Worm (Caenorhabditis elegans) whole organism, L1 larva: Measurements from ENCODE around the gene cids-1.

Experiments used
- C16A3.4 ChIP-seq: fragments of 150-350 bp; optimal IDR thresholded peaks from 2 replicates; lab custom pipeline; 2014; ENCODE audit warnings: missing biosample characterization, missing genetic modification characterization
- F16B12.6 ChIP-seq: fragments of 150-350 bp; optimal IDR thresholded peaks from 2 replicates; lab custom pipeline; 2014; ENCODE audit warnings: missing biosample characterization, missing genetic modification characterization
- alr-1 ChIP-seq: fragments of 200-800 bp; sonication (Bioruptor generic); optimal IDR thresholded peaks from 2 replicates; lab custom pipeline; 2018; ENCODE audit warnings: borderline replicate concordance, mild to moderate bottlenecking, missing genetic modification characterization, missing compliant biosample characterization
- aly-2 ChIP-seq: fragments of 150-350 bp; optimal IDR thresholded peaks from 2 replicates; lab custom pipeline; 2014; ENCODE audit warnings: missing biosample characterization, missing genetic modification characterization
- blmp-1 ChIP-seq: fragments of 150-350 bp; optimal IDR thresholded peaks from 2 replicates; lab custom pipeline; 2014; ENCODE audit warnings: missing biosample characterization, missing genetic modification characterization
- ceh-63 ChIP-seq: fragments of 200-800 bp; sonication (Bioruptor generic); optimal IDR thresholded peaks from 2 replicates; lab custom pipeline; 2018; ENCODE audit warnings: mild to moderate bottlenecking, missing genetic modification characterization, missing compliant biosample characterization
- ceh-82 ChIP-seq, 3 experiments: fragments of 150-350 bp in 1 of 3; sonication (generic microtip) in 2 of 3; optimal IDR thresholded peaks; 2 replicates each; lab custom pipeline; 2014 to 2017; ENCODE audit warnings: missing biosample characterization in 3 of 3, missing genetic modification characterization in 3 of 3
- efl-1 ChIP-seq, 4 experiments: fragments of 150-350 bp; optimal IDR thresholded peaks in 3 of 4; peaks in 1 of 4; 1 replicate in 1 of 4; 2 replicates in 3 of 4; lab custom pipeline; 2014; ENCODE audit warnings: missing biosample characterization in 2 of 4, missing genetic modification characterization in 2 of 4, missing genetic modification reagents in 2 of 4
- efl-3 ChIP-seq: fragments of 200-800 bp; sonication (Bioruptor generic); optimal IDR thresholded peaks from 2 replicates; lab custom pipeline; 2018; ENCODE audit warnings: mild to moderate bottlenecking, missing genetic modification characterization, missing compliant biosample characterization
- egl-13 ChIP-seq: sonication (generic microtip); optimal IDR thresholded peaks from 2 replicates; lab custom pipeline; 2016; ENCODE audit warnings: missing genotype, missing genetic modification reagents, missing genetic modification characterization, missing compliant biosample characterization
- fkh-10 ChIP-seq: sonication (generic microtip); optimal IDR thresholded peaks from 2 replicates; lab custom pipeline; 2017; ENCODE audit warnings: missing biosample characterization, missing genetic modification reagents, missing genetic modification characterization
- fkh-4 ChIP-seq: sonication (generic microtip); optimal IDR thresholded peaks from 2 replicates; lab custom pipeline; 2016; ENCODE audit warnings: missing compliant biosample characterization, missing genetic modification characterization, borderline replicate concordance
- fkh-8 ChIP-seq: sonication (generic microtip); optimal IDR thresholded peaks from 2 replicates; lab custom pipeline; 2016; ENCODE audit warnings: mild to moderate bottlenecking, missing genetic modification characterization, missing compliant biosample characterization
- fos-1 ChIP-seq: fragments of 150-350 bp; optimal IDR thresholded peaks from 2 replicates; lab custom pipeline; 2014; ENCODE audit warnings: missing biosample characterization, missing genetic modification characterization
- hlh-4 ChIP-seq: sonication (generic microtip); optimal IDR thresholded peaks from 2 replicates; lab custom pipeline; 2016; ENCODE audit warnings: mild to moderate bottlenecking, missing genetic modification characterization, missing compliant biosample characterization
- hpl-2 ChIP-seq: fragments of 150-350 bp; optimal IDR thresholded peaks from 2 replicates; lab custom pipeline; 2014; ENCODE audit warnings: missing biosample characterization, missing genetic modification reagents, missing genetic modification characterization
- isw-1 ChIP-seq: fragments of 200-800 bp; sonication (Bioruptor generic); IDR thresholded peaks from 2 replicates; pipeline ENCODE4 v1.3.6; 2022; ENCODE audit warnings: missing genetic modification characterization, missing compliant biosample characterization
- lin-13 ChIP-seq: fragments of 150-350 bp; optimal IDR thresholded peaks from 2 replicates; lab custom pipeline; 2014; ENCODE audit warnings: missing biosample characterization, missing genetic modification reagents, missing genetic modification characterization
- lin-15B ChIP-seq: fragments of 150-350 bp; sonication (generic microtip); optimal IDR thresholded peaks from 3 replicates; lab custom pipeline; 2014; ENCODE audit warnings: missing biosample characterization, missing genetic modification characterization
- lsy-2 ChIP-seq, 2 experiments: fragments of 150-350 bp; optimal IDR thresholded peaks; 2 replicates each; lab custom pipeline; 2014; ENCODE audit warnings: missing biosample characterization in 2 of 2, missing genetic modification characterization in 2 of 2
- mdl-1 ChIP-seq, 2 experiments: fragments of 150-350 bp; optimal IDR thresholded peaks; 2 replicates each; lab custom pipeline; 2014 to 2017; ENCODE audit warnings: missing biosample characterization in 2 of 2, missing genetic modification characterization in 2 of 2, inconsistent platforms in 1 of 2
- nhr-11 ChIP-seq: fragments of 150-350 bp; optimal IDR thresholded peaks from 2 replicates; lab custom pipeline; 2014; ENCODE audit warnings: missing biosample characterization, missing genetic modification characterization
- nhr-19 ChIP-seq: fragments of 200-800 bp; sonication (Bioruptor generic); conservative IDR thresholded peaks from 2 replicates; pipeline ENCODE4 v1.3.6; 2022; ENCODE audit warnings: missing genetic modification characterization, missing compliant biosample characterization
- nhr-20 ChIP-seq: sonication (generic microtip); optimal IDR thresholded peaks from 2 replicates; lab custom pipeline; 2016; ENCODE audit warnings: mild to moderate bottlenecking, missing genetic modification characterization, missing compliant biosample characterization
- nhr-237 ChIP-seq: fragments of 150-350 bp; optimal IDR thresholded peaks from 2 replicates; lab custom pipeline; 2014; ENCODE audit warnings: missing biosample characterization, missing genetic modification characterization
- nhr-47 ChIP-seq: sonication (generic microtip); optimal IDR thresholded peaks from 2 replicates; lab custom pipeline; 2016; ENCODE audit warnings: mild to moderate bottlenecking, missing genetic modification characterization, moderate library complexity, missing compliant biosample characterization
- nhr-71 ChIP-seq: sonication (generic microtip); optimal IDR thresholded peaks from 2 replicates; lab custom pipeline; 2016; ENCODE audit warnings: mild to moderate bottlenecking, missing genetic modification characterization, moderate library complexity, missing compliant biosample characterization
- nhr-76 ChIP-seq: sonication (generic microtip); optimal IDR thresholded peaks from 2 replicates; lab custom pipeline; 2017; ENCODE audit warnings: missing biosample characterization, missing genetic modification characterization
- nhr-77 ChIP-seq: fragments of 150-350 bp; optimal IDR thresholded peaks from 2 replicates; lab custom pipeline; 2014; ENCODE audit warnings: missing biosample characterization, missing genetic modification characterization
- nhr-84 ChIP-seq: sonication (generic microtip); optimal IDR thresholded peaks from 2 replicates; lab custom pipeline; 2017; ENCODE audit warnings: missing biosample characterization, missing genetic modification characterization
- nhr-85 ChIP-seq: sonication (generic microtip); peaks from one replicate; lab custom pipeline; 2016; ENCODE audit warnings: missing genetic modification characterization, inconsistent platforms, missing compliant biosample characterization
- nhr-90 ChIP-seq: sonication (generic microtip); optimal IDR thresholded peaks from 2 replicates; lab custom pipeline; 2016; ENCODE audit warnings: mild to moderate bottlenecking, missing genetic modification characterization, missing compliant biosample characterization; ENCODE audit not compliant: poor library complexity
- pag-3 ChIP-seq: sonication (generic microtip); optimal IDR thresholded peaks from 2 replicates; lab custom pipeline; 2017; ENCODE audit warnings: missing genetic modification characterization, mild to moderate bottlenecking, missing compliant biosample characterization, antibody characterized with exemption, borderline replicate concordance; ENCODE audit not compliant: insufficient read depth
- rnt-1 ChIP-seq: sonication (generic microtip); optimal IDR thresholded peaks from 2 replicates; lab custom pipeline; 2016; ENCODE audit warnings: mild to moderate bottlenecking, missing genetic modification characterization, moderate library complexity, missing compliant biosample characterization
- snpc-4 ChIP-seq: fragments of 150-350 bp; optimal IDR thresholded peaks from 2 replicates; lab custom pipeline; 2014; ENCODE audit warnings: missing biosample characterization, missing genetic modification characterization
- sox-4 ChIP-seq: sonication (generic microtip); optimal IDR thresholded peaks from 2 replicates; lab custom pipeline; 2016; ENCODE audit warnings: missing genetic modification characterization, missing compliant biosample characterization
- sptf-1 ChIP-seq: fragments of 150-350 bp; optimal IDR thresholded peaks from 2 replicates; lab custom pipeline; 2014; ENCODE audit warnings: missing biosample characterization, missing genetic modification characterization
- sup-37 ChIP-seq: fragments of 200-800 bp; sonication (Bioruptor generic); optimal IDR thresholded peaks from 2 replicates; lab custom pipeline; 2018; ENCODE audit warnings: mild to moderate bottlenecking, missing genetic modification characterization, missing compliant biosample characterization
- swsn-7 ChIP-seq: sonication (generic microtip); optimal IDR thresholded peaks from 2 replicates; lab custom pipeline; 2016; ENCODE audit warnings: missing genetic modification characterization, missing compliant biosample characterization
- tbx-2 ChIP-seq: sonication (generic microtip); optimal IDR thresholded peaks from 2 replicates; lab custom pipeline; 2016; ENCODE audit warnings: missing genetic modification characterization, missing compliant biosample characterization
- unc-98 ChIP-seq: fragments of 200-800 bp; sonication (Bioruptor generic); IDR thresholded peaks from 2 replicates; pipeline ENCODE4 v1.3.6; 2022; ENCODE audit warnings: missing genetic modification characterization, missing compliant biosample characterization
- vab-15 ChIP-seq: sonication (generic microtip); optimal IDR thresholded peaks from 2 replicates; lab custom pipeline; 2017; ENCODE audit warnings: missing genotype, mild to moderate bottlenecking, missing genetic modification characterization, missing compliant biosample characterization
- xbp-1 ChIP-seq: sonication (generic microtip); optimal IDR thresholded peaks from 2 replicates; lab custom pipeline; 2016; ENCODE audit warnings: missing genetic modification characterization, missing compliant biosample characterization
- zag-1 ChIP-seq: fragments of 150-350 bp; optimal IDR thresholded peaks from 2 replicates; lab custom pipeline; 2014; ENCODE audit warnings: missing biosample characterization, missing genetic modification characterization
- ztf-4 ChIP-seq: fragments of 150-350 bp; optimal IDR thresholded peaks from 2 replicates; lab custom pipeline; 2014; ENCODE audit warnings: missing biosample characterization, missing genetic modification characterization

Gene cids-1

DNA sequence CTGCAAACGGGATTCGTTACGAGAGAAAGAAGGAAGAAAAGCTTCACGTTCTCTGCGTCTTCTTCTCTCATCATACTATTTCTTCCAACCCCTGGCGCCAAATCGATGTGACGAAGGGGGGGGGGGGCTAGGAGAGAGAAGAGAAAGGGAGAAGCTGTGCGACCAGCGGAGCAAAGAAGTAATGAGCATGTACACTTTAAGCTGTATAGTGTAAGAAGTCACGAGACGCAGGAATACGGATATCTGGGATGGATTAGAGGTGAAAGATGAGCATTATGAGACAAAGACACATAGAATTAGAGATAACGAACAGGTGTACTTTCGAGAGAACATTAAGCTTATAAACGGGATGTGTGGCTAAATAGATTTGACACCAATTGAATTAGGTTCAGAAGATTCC lies 42.5 kb upstream of the cids-1 start (continued):
- TF ChIP-seq efl-1 (optimal IDR thresholded peaks at IDR 0.05; lab: Kevin White, UChicago) (peak; percentile 46 to 48), efl-1 (GFP tag; optimal IDR thresholded peaks at IDR 0.05 in 1 of 2; lab: Kevin White, UChicago) (peak; percentile 38 to 86), sox-4 (no peak), unc-98 (GFP tag; lab: Robert Waterston, UW) (0 out of 2 replicates have a peak, but pooled peaks have one; percentile 10), nhr-19 (peak; percentile 49), alr-1 (tag; lab: Kevin White, UChicago) (no peak), ztf-4 (tag; lab: Kevin White, UChicago) (peak; percentile 25), ceh-63 (GFP tag; lab: Kevin White, UChicago) (no peak), nhr-47 (no peak), sup-37 (GFP tag; lab: Kevin White, UChicago) (no peak), snpc-4 (tag; lab: Kevin White, UChicago) (no peak), vab-15 (tag; lab: Kevin White, UChicago) (no peak), nhr-77 (tag; lab: Kevin White, UChicago) (no peak), rnt-1 (peak; percentile 45), lin-15B (tag; lab: Kevin White, UChicago) (no peak), zag-1 (tag; lab: Kevin White, UChicago) (no peak), blmp-1 (no peak), ceh-82 (tag; optimal IDR thresholded peaks at IDR 0.05; lab: Kevin White, UChicago) (peak in 2 of 3 experiments; percentile 17 to 55), nhr-20 (tag; lab: Kevin White, UChicago) (peak; percentile 26), mdl-1 (tag; optimal IDR thresholded peaks at IDR 0.05; lab: Kevin White, UChicago) (no peak), efl-3 (GFP tag; lab: Kevin White, UChicago) (no peak), lin-13 (GFP tag; lab: Kevin White, UChicago) (no peak), lsy-2 (tag; optimal IDR thresholded peaks at IDR 0.05; lab: Kevin White, UChicago) (peak; percentile 52 to 57), fos-1 (tag; lab: Kevin White, UChicago) (no peak), xbp-1 (peak; percentile 3), nhr-11 (tag; lab: Kevin White, UChicago) (no peak), nhr-90 (tag; lab: Kevin White, UChicago) (no peak), nhr-71 (tag; lab: Kevin White, UChicago) (peak; percentile 76), fkh-10 (GFP tag; lab: Kevin White, UChicago) (peak; percentile 30), hlh-4 (no peak), fkh-4 (no peak), nhr-85 (tag; lab: Kevin White, UChicago) (no peak), swsn-7 (tag; lab: Kevin White, UChicago) (peak; percentile 56), nhr-84 (tag; lab: Kevin White, UChicago) (no peak), fkh-8 (tag; lab: Kevin White, UChicago) (peak; percentile 79), sptf-1 (tag; lab: Kevin White, UChicago) (no peak), hpl-2 (no peak), aly-2 (tag; lab: Kevin White, UChicago) (no peak), nhr-76 (tag; lab: Kevin White, UChicago) (no peak), C16A3.4 (tag; lab: Kevin White, UChicago) (no peak), isw-1 (GFP tag; lab: Robert Waterston, UW) (peak; percentile 31), tbx-2 (tag; lab: Kevin White, UChicago) (peak; percentile 55), F16B12.6 (tag; lab: Kevin White, UChicago) (peak; percentile 30), egl-13 (tag; lab: Kevin White, UChicago) (peak; percentile 58), nhr-237 (tag; lab: Kevin White, UChicago) (no peak), pag-3 (no peak)
